Worm (Caenorhabditis elegans) whole organism, L2 larva: ENCODE data around the gene srg-5.

Source experiments
- C34F6.9 ChIP-seq: fragments of 150-350 bp; optimal IDR thresholded peaks from 2 replicates; lab custom pipeline; 2014; ENCODE audit warnings: missing biosample characterization, missing genetic modification characterization
- F13H6.1 ChIP-seq: sonication (generic microtip); optimal IDR thresholded peaks from 2 replicates; lab custom pipeline; 2016; ENCODE audit warnings: missing genetic modification characterization, missing compliant biosample characterization
- R02D3.7 ChIP-seq: fragments of 150-350 bp; optimal IDR thresholded peaks from 2 replicates; lab custom pipeline; 2014; ENCODE audit warnings: missing biosample characterization, missing genetic modification characterization
- Y55F3AM.14 ChIP-seq: fragments of 200-800 bp; sonication (Bioruptor generic); optimal IDR thresholded peaks from 2 replicates; lab custom pipeline; 2018; ENCODE audit warnings: mild to moderate bottlenecking, missing genetic modification characterization, missing compliant biosample characterization
- aly-2 ChIP-seq: fragments of 150-350 bp; optimal IDR thresholded peaks from 2 replicates; lab custom pipeline; 2014; ENCODE audit warnings: missing biosample characterization, missing genetic modification characterization
- ama-1 ChIP-seq: fragments of 150-350 bp; optimal IDR thresholded peaks from 2 replicates; lab custom pipeline; 2018; ENCODE audit warnings: inconsistent platforms
- blmp-1 ChIP-seq: sonication (generic microtip); optimal IDR thresholded peaks from 2 replicates; lab custom pipeline; 2017; ENCODE audit warnings: missing genetic modification characterization, mild to moderate bottlenecking, missing compliant biosample characterization, antibody characterized with exemption, moderate library complexity; ENCODE audit not compliant: insufficient read depth
- ceh-16 ChIP-seq: fragments of 150-350 bp; optimal IDR thresholded peaks from 2 replicates; lab custom pipeline; 2014; ENCODE audit warnings: missing biosample characterization, missing genetic modification characterization
- crh-2 ChIP-seq: sonication (generic microtip); optimal IDR thresholded peaks from 2 replicates; lab custom pipeline; 2017; ENCODE audit warnings: missing biosample characterization, missing genetic modification characterization
- dmd-4 ChIP-seq: sonication (generic microtip); optimal IDR thresholded peaks from 2 replicates; lab custom pipeline; 2017; ENCODE audit warnings: missing biosample characterization, missing genetic modification characterization
- egl-27 ChIP-seq: sonication (generic microtip); optimal IDR thresholded peaks from 3 replicates; lab custom pipeline; 2017; ENCODE audit warnings: missing biosample characterization, missing genetic modification reagents, missing genetic modification characterization
- elt-1 ChIP-seq: fragments of 150-350 bp; optimal IDR thresholded peaks from 2 replicates; lab custom pipeline; 2014; ENCODE audit warnings: missing biosample characterization, missing genetic modification characterization
- fos-1 ChIP-seq: fragments of 150-350 bp; optimal IDR thresholded peaks from 2 replicates; lab custom pipeline; 2014; ENCODE audit warnings: missing biosample characterization, missing genetic modification characterization
- gmeb-1 ChIP-seq: fragments of 150-350 bp; optimal IDR thresholded peaks from 2 replicates; lab custom pipeline; 2014; ENCODE audit warnings: missing biosample characterization, missing genetic modification characterization
- lin-11 ChIP-seq: fragments of 150-350 bp; sonication (generic microtip); optimal IDR thresholded peaks from 2 replicates; lab custom pipeline; 2014; ENCODE audit warnings: missing biosample characterization, missing genetic modification characterization, inconsistent platforms, mixed read lengths
- mab-5 ChIP-seq: fragments of 150-350 bp; optimal IDR thresholded peaks from 2 replicates; lab custom pipeline; 2014; ENCODE audit warnings: missing biosample characterization, missing genetic modification characterization
- mbf-1 ChIP-seq: sonication (generic microtip); optimal IDR thresholded peaks from 2 replicates; lab custom pipeline; 2017; ENCODE audit warnings: missing biosample characterization, missing genetic modification characterization
- mdl-1 ChIP-seq, 2 experiments: fragments of 150-350 bp in 1 of 2; sonication (generic microtip) in 1 of 2; optimal IDR thresholded peaks; 2 replicates each; lab custom pipeline; 2017; ENCODE audit warnings: missing biosample characterization in 2 of 2, missing genetic modification characterization in 2 of 2
- nhr-10 ChIP-seq: sonication (generic microtip); optimal IDR thresholded peaks from 2 replicates; lab custom pipeline; 2017; ENCODE audit warnings: missing biosample characterization, missing genetic modification characterization
- nhr-12 ChIP-seq: fragments of 150-350 bp; optimal IDR thresholded peaks from 2 replicates; lab custom pipeline; 2014; ENCODE audit warnings: missing biosample characterization, missing genetic modification characterization
- nhr-129 ChIP-seq: fragments of 150-350 bp; optimal IDR thresholded peaks from 2 replicates; lab custom pipeline; 2014; ENCODE audit warnings: missing biosample characterization, missing genetic modification characterization
- nhr-237 ChIP-seq: fragments of 150-350 bp; optimal IDR thresholded peaks from 2 replicates; lab custom pipeline; 2014; ENCODE audit warnings: missing biosample characterization, missing genetic modification characterization
- nhr-25 ChIP-seq: fragments of 150-350 bp; sonication (generic microtip); optimal IDR thresholded peaks from 3 replicates; lab custom pipeline; 2014; ENCODE audit warnings: missing biosample characterization, missing genetic modification characterization
- sem-4 ChIP-seq: fragments of 150-350 bp; optimal IDR thresholded peaks from 2 replicates; lab custom pipeline; 2014; ENCODE audit warnings: missing biosample characterization, missing genetic modification reagents, missing genetic modification characterization
- skn-1 ChIP-seq: sonication (generic microtip); optimal IDR thresholded peaks from 2 replicates; lab custom pipeline; 2017; ENCODE audit warnings: missing biosample characterization, missing genetic modification characterization
- sma-3 ChIP-seq: sonication (generic microtip); optimal IDR thresholded peaks from 2 replicates; lab custom pipeline; 2016; ENCODE audit warnings: missing genetic modification reagents, missing genetic modification characterization, missing compliant biosample characterization
- snpc-4 ChIP-seq: fragments of 150-350 bp; optimal IDR thresholded peaks from 2 replicates; lab custom pipeline; 2014; ENCODE audit warnings: missing biosample characterization, missing genetic modification characterization
- unc-39 ChIP-seq: fragments of 150-350 bp; optimal IDR thresholded peaks from 2 replicates; lab custom pipeline; 2014; ENCODE audit warnings: missing biosample characterization, missing genetic modification characterization
- unc-55 ChIP-seq: fragments of 150-350 bp; sonication (generic microtip); optimal IDR thresholded peaks from 3 replicates; lab custom pipeline; 2014; ENCODE audit warnings: missing biosample characterization, missing genetic modification reagents, missing genetic modification characterization
- ztf-1 ChIP-seq: fragments of 200-800 bp; sonication (Bioruptor generic); conservative IDR thresholded peaks from 2 replicates; pipeline ENCODE4 v1.3.6; 2022; ENCODE audit warnings: missing genetic modification characterization, missing compliant biosample characterization
- ztf-11 ChIP-seq: sonication (generic microtip); optimal IDR thresholded peaks from 2 replicates; lab custom pipeline; 2017; ENCODE audit warnings: missing biosample characterization, missing genetic modification characterization

Gene srg-5

DNA sequence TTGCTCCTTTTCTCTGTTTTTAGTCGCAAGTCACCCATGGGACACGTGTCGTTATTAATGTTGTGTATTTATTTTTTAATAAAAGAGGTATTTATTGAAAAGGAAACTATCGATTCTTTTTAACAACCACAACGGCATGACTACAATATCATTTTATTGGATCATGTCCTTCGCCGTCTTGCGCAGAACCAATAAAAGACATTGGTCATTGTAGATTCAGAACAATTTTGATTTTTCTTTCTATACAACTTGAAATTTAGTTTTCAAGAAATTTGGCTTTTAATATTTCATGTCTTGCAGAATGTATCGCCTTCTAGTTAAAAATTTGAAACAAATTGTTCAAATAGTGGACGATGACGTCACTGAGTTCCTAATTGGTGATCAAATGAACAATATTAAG lies 12.8 kb downstream of the srg-5 start, which contains the start of gene amdh-1:
amdh-1 (plus strand) TSS at position 301 of the 400 bp plus-strand sequence.
- TF ChIP-seq mab-5 (tag; lab: Kevin White, UChicago) (no peak), mbf-1 (tag; lab: Kevin White, UChicago) (no peak), blmp-1 (no peak), dmd-4 (tag; lab: Kevin White, UChicago) (no peak), ama-1 (lab: Kevin White, UChicago) (no peak), mdl-1 (tag; optimal IDR thresholded peaks at IDR 0.05; lab: Kevin White, UChicago) (no peak), sem-4 (tag; lab: Kevin White, UChicago) (no peak), nhr-25 (no peak)
- TF ChIP-seq, all 48 proteins: peak for 0

ce11 chrIII:6248064-6248687 lies 16.2 kb downstream of the srg-5 start, which contains the start of the genes gen-1 and stt-3:
gen-1 (minus strand) TSS chrIII:6248158.
stt-3 (plus strand) TSS chrIII:6248637.
- TF ChIP-seq gmeb-1 (tag; lab: Kevin White, UChicago) (no peak), ztf-11 (tag; lab: Kevin White, UChicago) (no peak), mab-5 (tag; lab: Kevin White, UChicago) (no peak), nhr-129 (tag; lab: Kevin White, UChicago) (peak; percentile 43), crh-2 (tag; lab: Kevin White, UChicago) (peak; percentile 86), skn-1 (no peak), snpc-4 (tag; lab: Kevin White, UChicago) (no peak), C34F6.9 (tag; lab: Kevin White, UChicago) (peak; percentile 18), aly-2 (tag; lab: Kevin White, UChicago) (no peak), F13H6.1 (tag; lab: Kevin White, UChicago) (no peak), dmd-4 (tag; lab: Kevin White, UChicago) (no peak), ztf-1 (no peak), nhr-10 (tag; lab: Kevin White, UChicago) (no peak)

DNA sequence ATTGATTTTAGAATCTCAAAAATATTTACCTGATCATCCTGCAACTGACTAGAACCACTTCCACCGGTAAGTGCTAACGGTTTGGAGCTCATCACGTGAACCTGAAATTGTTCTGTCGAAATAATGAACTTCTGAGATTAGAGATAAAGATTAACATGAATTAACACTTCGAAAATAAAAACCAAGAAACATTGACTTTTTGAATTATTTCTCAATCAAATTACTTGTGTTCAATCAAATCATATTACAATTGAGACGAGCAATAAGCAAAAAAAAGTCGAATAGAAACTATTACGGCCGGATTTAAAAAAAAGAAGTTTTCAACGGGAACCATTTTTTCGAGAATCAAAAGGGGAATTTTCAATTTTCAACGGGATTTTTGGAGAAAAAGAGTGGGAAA lies 18.6 kb downstream of the srg-5 start, which contains the start of gene bcas-2:
bcas-2 (minus strand) TSS at position 101 of the 400 bp plus-strand sequence.
- no peak for TF ChIP-seq R02D3.7 (tag; lab: Kevin White, UChicago)
- TF ChIP-seq, all 48 proteins: peak for 0

DNA sequence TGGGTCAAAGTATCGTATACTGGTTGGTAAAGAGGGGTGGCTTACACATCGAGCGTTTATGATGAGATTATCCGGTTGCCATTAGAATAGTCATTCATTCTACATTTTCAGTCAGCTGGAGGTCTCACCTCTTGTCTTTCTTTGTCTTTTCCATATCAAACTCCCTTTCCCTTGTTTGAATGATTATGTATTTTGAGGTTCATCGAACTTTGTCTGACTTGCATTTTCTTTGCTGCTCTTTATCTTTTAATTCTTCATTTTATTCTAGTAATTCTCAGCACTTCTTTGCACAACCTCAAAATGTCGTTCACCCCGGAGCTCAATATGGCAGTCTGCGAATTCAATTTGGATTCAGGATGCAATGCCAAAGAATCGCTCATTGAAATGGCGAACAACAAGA lies 23.8 kb downstream of the srg-5 start, which contains the start of gene T12A2.3:
T12A2.3 (plus strand) TSS at position 301 of the 400 bp plus-strand sequence.
- TF ChIP-seq elt-1 (tag; lab: Kevin White, UChicago): no peak
- no peak for TF ChIP-seq sma-3 (GFP tag; lab: Kevin White, UChicago)
- no peak for TF ChIP-seq lin-11 (tag; lab: Kevin White, UChicago)
- TF ChIP-seq ztf-1: no peak
- TF ChIP-seq nhr-12: no peak
- no peak for TF ChIP-seq unc-39 (tag; lab: Kevin White, UChicago)
- TF ChIP-seq mab-5 (tag; lab: Kevin White, UChicago): no peak
- TF ChIP-seq Y55F3AM.14 (GFP tag; lab: Kevin White, UChicago): no peak
- no peak for TF ChIP-seq egl-27 (tag; lab: Kevin White, UChicago)
- TF ChIP-seq ceh-16 (tag; lab: Kevin White, UChicago): no peak
- TF ChIP-seq nhr-25: no peak
- no peak for TF ChIP-seq unc-55 (GFP tag; lab: Kevin White, UChicago)
- no peak for TF ChIP-seq blmp-1
- no peak for TF ChIP-seq nhr-237 (tag; lab: Kevin White, UChicago)
- no peak for TF ChIP-seq nhr-129 (tag; lab: Kevin White, UChicago)

DNA sequence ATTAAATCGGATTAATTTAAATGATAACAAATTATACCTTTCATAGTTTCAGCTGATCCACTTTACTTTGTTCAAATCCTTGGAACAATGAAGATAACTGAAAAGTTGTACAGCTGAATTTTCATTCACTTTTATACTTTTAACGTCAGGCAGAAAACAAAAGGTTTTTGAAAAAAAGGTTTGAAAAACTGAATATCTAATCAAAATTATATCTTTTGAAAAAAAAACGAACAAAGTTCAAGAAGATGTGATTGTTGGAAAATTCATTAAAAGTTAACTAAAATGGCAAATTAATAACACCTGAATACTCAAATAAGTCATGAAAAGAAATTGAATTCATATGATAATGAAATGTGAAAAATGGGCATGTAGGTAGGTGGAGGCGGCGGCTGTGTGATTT lies 27.7 kb downstream of the srg-5 start, which contains the start of gene T12A2.21:
T12A2.21 (minus strand) TSS at position 101 of the 400 bp plus-strand sequence.
- TF ChIP-seq nhr-25: no peak

DNA sequence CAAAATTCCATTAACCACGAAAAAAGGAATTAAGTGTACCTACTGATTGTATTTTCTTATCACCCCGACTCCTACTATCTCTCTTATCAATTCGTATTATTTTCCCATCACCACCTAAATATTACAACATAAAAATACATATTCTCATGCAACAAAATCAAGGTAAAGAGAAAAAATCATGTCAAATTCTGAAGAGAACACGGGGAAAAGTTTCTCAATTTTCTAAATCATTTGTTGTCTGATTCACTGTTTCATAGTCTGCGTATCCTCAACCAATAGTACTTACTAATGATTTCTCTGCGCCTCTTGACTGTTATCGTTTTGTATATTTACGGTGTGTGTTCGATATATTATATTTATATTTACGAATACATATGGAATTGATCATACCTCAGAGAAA lies 32.5 kb downstream of the srg-5 start:
- TF ChIP-seq egl-27 (tag; lab: Kevin White, UChicago): peak; percentile 39
- TF ChIP-seq fos-1 (tag; lab: Kevin White, UChicago): peak; percentile 89
- no peak for TF ChIP-seq blmp-1
- peak; percentile 59 for TF ChIP-seq crh-2 (tag; lab: Kevin White, UChicago)
- peak; percentile 17 for TF ChIP-seq C34F6.9 (tag; lab: Kevin White, UChicago)
